Worm (Caenorhabditis elegans) whole organism, L1 larva: Measurements from ENCODE around the gene hlh-28.

Experiments used
- C34B4.2 ChIP-seq: sonication (generic microtip); optimal IDR thresholded peaks from 2 replicates; lab custom pipeline; 2017; ENCODE audit warnings: mild to moderate bottlenecking, missing genetic modification characterization, missing compliant biosample characterization
- alr-1 ChIP-seq: fragments of 200-800 bp; sonication (Bioruptor generic); optimal IDR thresholded peaks from 2 replicates; lab custom pipeline; 2018; ENCODE audit warnings: borderline replicate concordance, mild to moderate bottlenecking, missing genetic modification characterization, missing compliant biosample characterization
- blmp-1 ChIP-seq: fragments of 150-350 bp; optimal IDR thresholded peaks from 2 replicates; lab custom pipeline; 2014; ENCODE audit warnings: missing biosample characterization, missing genetic modification characterization
- ceh-63 ChIP-seq: fragments of 200-800 bp; sonication (Bioruptor generic); optimal IDR thresholded peaks from 2 replicates; lab custom pipeline; 2018; ENCODE audit warnings: mild to moderate bottlenecking, missing genetic modification characterization, missing compliant biosample characterization
- ceh-82 ChIP-seq, 3 experiments: fragments of 150-350 bp in 1 of 3; sonication (generic microtip) in 2 of 3; optimal IDR thresholded peaks; 2 replicates each; lab custom pipeline; 2014 to 2017; ENCODE audit warnings: missing biosample characterization in 3 of 3, missing genetic modification characterization in 3 of 3
- ceh-88 ChIP-seq: fragments of 200-800 bp; sonication (Bioruptor generic); IDR thresholded peaks from 2 replicates; pipeline ENCODE4 v1.3.6; 2022; ENCODE audit warnings: missing genetic modification characterization, missing compliant biosample characterization
- dsc-1 ChIP-seq: sonication (generic microtip); optimal IDR thresholded peaks from 2 replicates; lab custom pipeline; 2016; ENCODE audit warnings: mild to moderate bottlenecking, missing genetic modification characterization, missing compliant biosample characterization
- efl-1 ChIP-seq, 4 experiments: fragments of 150-350 bp; optimal IDR thresholded peaks in 3 of 4; peaks in 1 of 4; 1 replicate in 1 of 4; 2 replicates in 3 of 4; lab custom pipeline; 2014; ENCODE audit warnings: missing biosample characterization in 2 of 4, missing genetic modification characterization in 2 of 4, missing genetic modification reagents in 2 of 4
- efl-3 ChIP-seq: fragments of 200-800 bp; sonication (Bioruptor generic); optimal IDR thresholded peaks from 2 replicates; lab custom pipeline; 2018; ENCODE audit warnings: mild to moderate bottlenecking, missing genetic modification characterization, missing compliant biosample characterization
- elt-3 ChIP-seq, 6 experiments: fragments of 150-350 bp in 1 of 6; sonication (generic microtip); optimal IDR thresholded peaks; 2 replicates each; lab custom pipeline; 2017 to 2018; ENCODE audit warnings: missing biosample characterization in 6 of 6, missing genetic modification characterization in 6 of 6, inconsistent platforms in 1 of 6
- ets-5 ChIP-seq: fragments of 200-800 bp; sonication (Bioruptor generic); IDR thresholded peaks from 2 replicates; pipeline ENCODE4 v1.3.6; 2022; ENCODE audit warnings: missing genetic modification characterization, missing compliant biosample characterization
- fkh-10 ChIP-seq: sonication (generic microtip); optimal IDR thresholded peaks from 2 replicates; lab custom pipeline; 2017; ENCODE audit warnings: missing biosample characterization, missing genetic modification reagents, missing genetic modification characterization
- fkh-4 ChIP-seq: sonication (generic microtip); optimal IDR thresholded peaks from 2 replicates; lab custom pipeline; 2016; ENCODE audit warnings: missing compliant biosample characterization, missing genetic modification characterization, borderline replicate concordance
- fkh-8 ChIP-seq: sonication (generic microtip); optimal IDR thresholded peaks from 2 replicates; lab custom pipeline; 2016; ENCODE audit warnings: mild to moderate bottlenecking, missing genetic modification characterization, missing compliant biosample characterization
- fos-1 ChIP-seq: fragments of 150-350 bp; optimal IDR thresholded peaks from 2 replicates; lab custom pipeline; 2014; ENCODE audit warnings: missing biosample characterization, missing genetic modification characterization
- grh-1 ChIP-seq: fragments of 200-800 bp; sonication (Bioruptor generic); IDR thresholded peaks from 2 replicates; pipeline ENCODE4 v1.3.6; 2022; ENCODE audit warnings: missing genetic modification reagents, missing genetic modification characterization, missing compliant biosample characterization
- hlh-17 ChIP-seq: fragments of 200-800 bp; sonication (Bioruptor generic); optimal IDR thresholded peaks from 2 replicates; lab custom pipeline; 2018; ENCODE audit warnings: missing genetic modification characterization, mild to moderate bottlenecking, missing compliant biosample characterization, moderate library complexity, borderline replicate concordance
- hlh-4 ChIP-seq: sonication (generic microtip); optimal IDR thresholded peaks from 2 replicates; lab custom pipeline; 2016; ENCODE audit warnings: mild to moderate bottlenecking, missing genetic modification characterization, missing compliant biosample characterization
- hpl-2 ChIP-seq: fragments of 150-350 bp; optimal IDR thresholded peaks from 2 replicates; lab custom pipeline; 2014; ENCODE audit warnings: missing biosample characterization, missing genetic modification reagents, missing genetic modification characterization
- irx-1 ChIP-seq: sonication (generic microtip); optimal IDR thresholded peaks from 2 replicates; lab custom pipeline; 2016; ENCODE audit warnings: missing genetic modification characterization, missing compliant biosample characterization
- isw-1 ChIP-seq: fragments of 200-800 bp; sonication (Bioruptor generic); IDR thresholded peaks from 2 replicates; pipeline ENCODE4 v1.3.6; 2022; ENCODE audit warnings: missing genetic modification characterization, missing compliant biosample characterization
- lin-13 ChIP-seq: fragments of 150-350 bp; optimal IDR thresholded peaks from 2 replicates; lab custom pipeline; 2014; ENCODE audit warnings: missing biosample characterization, missing genetic modification reagents, missing genetic modification characterization
- lin-14 ChIP-seq: fragments of 200-800 bp; sonication (Bioruptor generic); optimal IDR thresholded peaks from 2 replicates; lab custom pipeline; 2018; ENCODE audit warnings: mild to moderate bottlenecking, missing genetic modification characterization, moderate library complexity, missing compliant biosample characterization
- lin-15B ChIP-seq: fragments of 150-350 bp; sonication (generic microtip); optimal IDR thresholded peaks from 3 replicates; lab custom pipeline; 2014; ENCODE audit warnings: missing biosample characterization, missing genetic modification characterization
- lin-35 ChIP-seq, 2 experiments: fragments of 150-350 bp; optimal IDR thresholded peaks; 2 replicates each; lab custom pipeline; 2014; ENCODE audit warnings: missing biosample characterization in 2 of 2, missing genetic modification characterization in 2 of 2, missing genetic modification reagents in 2 of 2
- lsy-2 ChIP-seq, 2 experiments: fragments of 150-350 bp; optimal IDR thresholded peaks; 2 replicates each; lab custom pipeline; 2014; ENCODE audit warnings: missing biosample characterization in 2 of 2, missing genetic modification characterization in 2 of 2
- mab-9 ChIP-seq: fragments of 200-800 bp; sonication (Bioruptor generic); IDR thresholded peaks from 2 replicates; pipeline ENCODE4 v1.3.6; 2022; ENCODE audit warnings: missing genetic modification reagents, missing genetic modification characterization, missing compliant biosample characterization
- mdl-1 ChIP-seq, 2 experiments: fragments of 150-350 bp; optimal IDR thresholded peaks; 2 replicates each; lab custom pipeline; 2014 to 2017; ENCODE audit warnings: missing biosample characterization in 2 of 2, missing genetic modification characterization in 2 of 2, inconsistent platforms in 1 of 2
- mep-1 ChIP-seq: fragments of 150-350 bp; optimal IDR thresholded peaks from 2 replicates; lab custom pipeline; 2014; ENCODE audit warnings: missing biosample characterization, missing genetic modification characterization
- nhr-11 ChIP-seq: fragments of 150-350 bp; optimal IDR thresholded peaks from 2 replicates; lab custom pipeline; 2014; ENCODE audit warnings: missing biosample characterization, missing genetic modification characterization
- nhr-19 ChIP-seq: fragments of 200-800 bp; sonication (Bioruptor generic); conservative IDR thresholded peaks from 2 replicates; pipeline ENCODE4 v1.3.6; 2022; ENCODE audit warnings: missing genetic modification characterization, missing compliant biosample characterization
- nhr-20 ChIP-seq: sonication (generic microtip); optimal IDR thresholded peaks from 2 replicates; lab custom pipeline; 2016; ENCODE audit warnings: mild to moderate bottlenecking, missing genetic modification characterization, missing compliant biosample characterization
- nhr-237 ChIP-seq: fragments of 150-350 bp; optimal IDR thresholded peaks from 2 replicates; lab custom pipeline; 2014; ENCODE audit warnings: missing biosample characterization, missing genetic modification characterization
- nhr-28 ChIP-seq: fragments of 150-350 bp; optimal IDR thresholded peaks from 2 replicates; lab custom pipeline; 2014; ENCODE audit warnings: missing biosample characterization, missing genetic modification characterization
- nhr-47 ChIP-seq: sonication (generic microtip); optimal IDR thresholded peaks from 2 replicates; lab custom pipeline; 2016; ENCODE audit warnings: mild to moderate bottlenecking, missing genetic modification characterization, moderate library complexity, missing compliant biosample characterization
- nhr-71 ChIP-seq: sonication (generic microtip); optimal IDR thresholded peaks from 2 replicates; lab custom pipeline; 2016; ENCODE audit warnings: mild to moderate bottlenecking, missing genetic modification characterization, moderate library complexity, missing compliant biosample characterization
- nhr-85 ChIP-seq: sonication (generic microtip); peaks from one replicate; lab custom pipeline; 2016; ENCODE audit warnings: missing genetic modification characterization, inconsistent platforms, missing compliant biosample characterization
- nhr-90 ChIP-seq: sonication (generic microtip); optimal IDR thresholded peaks from 2 replicates; lab custom pipeline; 2016; ENCODE audit warnings: mild to moderate bottlenecking, missing genetic modification characterization, missing compliant biosample characterization; ENCODE audit not compliant: poor library complexity
- snpc-4 ChIP-seq: fragments of 150-350 bp; optimal IDR thresholded peaks from 2 replicates; lab custom pipeline; 2014; ENCODE audit warnings: missing biosample characterization, missing genetic modification characterization
- snu-23 ChIP-seq: sonication (generic microtip); optimal IDR thresholded peaks from 2 replicates; lab custom pipeline; 2016; ENCODE audit warnings: missing genetic modification characterization, missing compliant biosample characterization
- sup-37 ChIP-seq: fragments of 200-800 bp; sonication (Bioruptor generic); optimal IDR thresholded peaks from 2 replicates; lab custom pipeline; 2018; ENCODE audit warnings: mild to moderate bottlenecking, missing genetic modification characterization, missing compliant biosample characterization
- tlp-1 ChIP-seq: fragments of 150-350 bp; optimal IDR thresholded peaks from 2 replicates; lab custom pipeline; 2014; ENCODE audit warnings: missing biosample characterization, missing genetic modification characterization
- unc-130 ChIP-seq: fragments of 150-350 bp; optimal IDR thresholded peaks from 2 replicates; lab custom pipeline; 2017; ENCODE audit warnings: missing biosample characterization, missing genetic modification characterization, inconsistent platforms
- unc-30 ChIP-seq: sonication (generic microtip); optimal IDR thresholded peaks from 2 replicates; lab custom pipeline; 2017; ENCODE audit warnings: missing biosample characterization, missing genetic modification characterization
- unc-86 ChIP-seq: sonication (generic microtip); optimal IDR thresholded peaks from 2 replicates; lab custom pipeline; 2016; ENCODE audit warnings: missing genetic modification characterization, missing compliant biosample characterization
- vab-15 ChIP-seq: sonication (generic microtip); optimal IDR thresholded peaks from 2 replicates; lab custom pipeline; 2017; ENCODE audit warnings: missing genotype, mild to moderate bottlenecking, missing genetic modification characterization, missing compliant biosample characterization
- xbp-1 ChIP-seq: sonication (generic microtip); optimal IDR thresholded peaks from 2 replicates; lab custom pipeline; 2016; ENCODE audit warnings: missing genetic modification characterization, missing compliant biosample characterization
- ztf-4 ChIP-seq: fragments of 150-350 bp; optimal IDR thresholded peaks from 2 replicates; lab custom pipeline; 2014; ENCODE audit warnings: missing biosample characterization, missing genetic modification characterization

hlh-28 gene

DNA sequence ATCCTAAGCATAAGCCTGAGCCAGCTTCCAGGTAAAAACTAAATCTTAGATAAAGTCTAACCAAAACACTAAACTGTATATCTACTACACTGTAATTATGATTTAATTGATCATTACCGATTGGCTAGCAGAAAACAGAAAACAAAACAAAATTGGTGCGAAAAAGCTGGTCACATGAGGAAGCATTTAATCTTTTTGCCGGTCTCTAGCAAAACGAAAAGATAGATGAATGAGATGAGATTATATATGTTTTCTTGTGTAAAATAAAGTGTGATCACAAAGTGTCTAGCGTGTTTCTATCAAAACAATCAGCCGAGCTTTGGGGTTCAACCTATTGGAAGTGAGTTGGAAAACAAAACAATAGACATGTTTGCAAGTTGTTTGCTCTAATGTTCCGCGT is 16.0 kb upstream of the hlh-28 start:
- TF ChIP-seq nhr-71, result peak; percentile 2
- no peak for TF ChIP-seq fkh-4 (tag; lab: Kevin White, UChicago)
- peak; percentile 62 for TF ChIP-seq dsc-1 (tag; lab: Kevin White, UChicago)
- TF ChIP-seq efl-3 (GFP tag; lab: Kevin White, UChicago), result no peak
- TF ChIP-seq efl-1 (optimal IDR thresholded peaks at IDR 0.05; lab: Kevin White, UChicago), result no peak
- TF ChIP-seq efl-1 (GFP tag; optimal IDR thresholded peaks at IDR 0.05 in 1 of 2; lab: Kevin White, UChicago), result no peak
- no peak for TF ChIP-seq vab-15
- TF ChIP-seq ceh-82 (tag; optimal IDR thresholded peaks at IDR 0.05; lab: Kevin White, UChicago), result no peak
- peak; percentile 40 for TF ChIP-seq lin-14 (GFP tag; lab: Kevin White, UChicago)
- TF ChIP-seq irx-1, result no peak
- TF ChIP-seq sup-37, result no peak
- no peak for TF ChIP-seq grh-1
- TF ChIP-seq lin-15B (tag; lab: Kevin White, UChicago), result no peak
- TF ChIP-seq alr-1 (tag; lab: Kevin White, UChicago), result no peak
- no peak for TF ChIP-seq nhr-11 (tag; lab: Kevin White, UChicago)
- TF ChIP-seq xbp-1, result no peak
- TF ChIP-seq unc-130 (tag; lab: Kevin White, UChicago), result no peak
- no peak for TF ChIP-seq lin-13 (GFP tag; lab: Kevin White, UChicago)
- no peak for TF ChIP-seq isw-1 (GFP tag; lab: Robert Waterston, UW)
- peak; percentile 11 for TF ChIP-seq nhr-20
- TF ChIP-seq ztf-4 (tag; lab: Kevin White, UChicago), result no peak
- TF ChIP-seq ets-5 (GFP tag; lab: Robert Waterston, UW), result no peak
- TF ChIP-seq fkh-8 (tag; lab: Kevin White, UChicago), result no peak
- no peak for TF ChIP-seq fos-1 (tag; lab: Kevin White, UChicago)
- TF ChIP-seq hlh-4, result no peak
- TF ChIP-seq unc-86, result no peak
- no peak for TF ChIP-seq mep-1 (tag; lab: Kevin White, UChicago)
- no peak for TF ChIP-seq ceh-63
- TF ChIP-seq unc-30 (tag; lab: Kevin White, UChicago), result no peak
- TF ChIP-seq nhr-90 (tag; lab: Kevin White, UChicago), result no peak
- no peak for TF ChIP-seq mab-9 (GFP tag; lab: Robert Waterston, UW)
- no peak for TF ChIP-seq fkh-10 (GFP tag; lab: Kevin White, UChicago)
- TF ChIP-seq C34B4.2 (tag; lab: Kevin White, UChicago), result no peak
- no peak for TF ChIP-seq snpc-4 (tag; lab: Kevin White, UChicago)
- no peak for TF ChIP-seq hpl-2
- TF ChIP-seq, all 84 proteins: peak for 4

- TF ChIP-seq hlh-17 (GFP tag; lab: Kevin White, UChicago) (no peak), dsc-1 (tag; lab: Kevin White, UChicago) (no peak), ceh-88 (GFP tag; lab: Robert Waterston, UW) (no peak), lsy-2 (tag; optimal IDR thresholded peaks at IDR 0.05; lab: Kevin White, UChicago) (no peak)
Observed at ce11 chrX:17537568-17537967, 13.3 kb upstream of the hlh-28 start.

- TF ChIP-seq nhr-237 (tag; lab: Kevin White, UChicago) (no peak), nhr-19 (peak; percentile 8; the same call in 1 of the 2 replicates), nhr-47 (no peak), unc-130 (tag; lab: Kevin White, UChicago) (no peak), nhr-28 (tag; lab: Kevin White, UChicago) (no peak), mdl-1 (tag; optimal IDR thresholded peaks at IDR 0.05; lab: Kevin White, UChicago) (peak in 1 of 2 experiments; percentile 67), alr-1 (tag; lab: Kevin White, UChicago) (no peak), ceh-82 (tag; optimal IDR thresholded peaks at IDR 0.05; lab: Kevin White, UChicago) (no peak), elt-3 (tag; optimal IDR thresholded peaks at IDR 0.05; lab: Kevin White, UChicago) (peak in 2 of 6 experiments; percentile 5 to 77), blmp-1 (tag; lab: Kevin White, UChicago) (peak; percentile 79), lin-14 (GFP tag; lab: Kevin White, UChicago) (peak; percentile 74), nhr-20 (peak; percentile 68), nhr-71 (peak; percentile 33), mep-1 (tag; lab: Kevin White, UChicago) (peak; percentile 24), ets-5 (GFP tag; lab: Robert Waterston, UW) (no peak), lin-35 (GFP tag; optimal IDR thresholded peaks at IDR 0.05; lab: Kevin White, UChicago) (peak in 1 of 2 experiments; percentile 35), tlp-1 (no peak), nhr-85 (peak; percentile 93), snpc-4 (tag; lab: Kevin White, UChicago) (no peak), fkh-10 (GFP tag; lab: Kevin White, UChicago) (no peak), snu-23 (peak; percentile 41), nhr-90 (tag; lab: Kevin White, UChicago) (peak; percentile 4)
Observed at ce11 chrX:17539968-17540367, 10.9 kb upstream of the hlh-28 start.
